ENCODE assay signal across 1 fruit fly cellular context in the genomic region with DNA sequence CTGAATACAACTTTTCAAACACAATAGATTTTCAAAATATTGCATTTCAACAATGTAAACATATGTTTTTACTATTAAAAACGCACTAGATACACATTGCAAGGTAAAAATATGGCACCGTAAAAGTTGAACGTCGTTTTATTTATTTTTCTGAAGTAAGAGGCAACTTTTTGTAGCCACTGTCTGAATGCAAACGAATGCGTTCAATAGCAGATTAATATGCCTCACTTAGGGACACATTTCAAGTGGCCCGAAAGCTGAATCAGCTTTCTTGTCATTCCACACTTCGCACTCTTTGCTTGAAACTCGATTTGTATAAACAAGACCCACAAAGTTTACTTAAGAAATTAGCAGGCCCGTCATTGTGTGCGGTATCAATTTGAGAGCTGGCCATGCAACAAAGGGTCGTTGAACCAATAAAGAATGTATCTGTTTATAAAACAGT.
TF ChIP-seq lines count a peak whose summit lies in the region.

No protein-coding gene starts in this region.

TF ChIP-seq in whole organism, embryonic, 481 proteins besides CTCF, POLR2A, EP300 and RAD21 (continued from another document):
- no peak for TF ChIP-seq bcd (GFP tag; optimal IDR thresholded peaks at IDR 0.05; lab: Kevin White, UChicago)
- no peak for TF ChIP-seq Trl (optimal IDR thresholded peaks at IDR 0.05; lab: Kevin White, UChicago)
- peak; percentile 38 for TF ChIP-seq Trl (GFP tag; optimal IDR thresholded peaks at IDR 0.05; lab: Kevin White, UChicago)
- peak; percentile 25 for TF ChIP-seq sqz (GFP tag; optimal IDR thresholded peaks at IDR 0.05; lab: Kevin White, UChicago)
- TF ChIP-seq CG7963 (GFP tag; IDR thresholded peaks at IDR 0.05; lab: Robert Waterston, UW; ENCODE audit: partially characterized antibody): no peak
- no peak for TF ChIP-seq mam (GFP tag; optimal IDR thresholded peaks at IDR 0.05; lab: Kevin White, UChicago)
- TF ChIP-seq bigmax (GFP tag; optimal IDR thresholded peaks at IDR 0.05; lab: Kevin White, UChicago): no peak
- no peak for TF ChIP-seq MBD-R2 (GFP tag; IDR thresholded peaks at IDR 0.05; lab: Robert Waterston, UW)
- TF ChIP-seq CG11504 (tag; optimal IDR thresholded peaks at IDR 0.05; lab: Kevin White, UChicago): no peak
- no peak for TF ChIP-seq pnt (GFP tag; optimal IDR thresholded peaks at IDR 0.05; lab: Kevin White, UChicago)
- TF ChIP-seq Nf-YC (tag; optimal IDR thresholded peaks at IDR 0.05; lab: Kevin White, UChicago): peak; percentile 64
- TF ChIP-seq CG7745 (tag; optimal IDR thresholded peaks at IDR 0.05; lab: Kevin White, UChicago): peak; percentile 17
- TF ChIP-seq CG9609 (GFP tag; optimal IDR thresholded peaks at IDR 0.05; lab: Kevin White, UChicago): no peak
- TF ChIP-seq fd64A (GFP tag; optimal IDR thresholded peaks at IDR 0.05; lab: Kevin White, UChicago): peak; percentile 89
- TF ChIP-seq lab (GFP tag; optimal IDR thresholded peaks at IDR 0.05; lab: Kevin White, UChicago): no peak
- no peak for TF ChIP-seq so (GFP tag; IDR thresholded peaks at IDR 0.05; lab: Robert Waterston, UW)
- peak; percentile 68 for TF ChIP-seq CG6813 (GFP tag; optimal IDR thresholded peaks at IDR 0.05; lab: Kevin White, UChicago)
- no peak for TF ChIP-seq CG7928 (GFP tag; optimal IDR thresholded peaks at IDR 0.05; lab: Kevin White, UChicago)
- TF ChIP-seq CG2712 (tag; optimal IDR thresholded peaks at IDR 0.05; lab: Kevin White, UChicago): no peak
- TF ChIP-seq CG2202 (tag; optimal IDR thresholded peaks at IDR 0.05; lab: Kevin White, UChicago): peak; percentile 24
- no peak for TF ChIP-seq exex (tag; optimal IDR thresholded peaks at IDR 0.05; lab: Kevin White, UChicago)
- no peak for TF ChIP-seq ap (GFP tag; IDR thresholded peaks at IDR 0.05; lab: Robert Waterston, UW)
- no peak for TF ChIP-seq Hey (tag; optimal IDR thresholded peaks at IDR 0.05; lab: Kevin White, UChicago)
- no peak for TF ChIP-seq CG2889 (GFP tag; IDR thresholded peaks at IDR 0.05; lab: Robert Waterston, UW)
- TF ChIP-seq tup (GFP tag; optimal IDR thresholded peaks at IDR 0.05; lab: Kevin White, UChicago): no peak
- no peak for TF ChIP-seq slp2 (GFP tag; optimal IDR thresholded peaks at IDR 0.05; lab: Kevin White, UChicago)
- TF ChIP-seq BtbVII (GFP tag; optimal IDR thresholded peaks at IDR 0.05; lab: Kevin White, UChicago): peak; percentile 61
- TF ChIP-seq CG14014 (GFP tag; IDR thresholded peaks at IDR 0.05; lab: Robert Waterston, UW): no peak
- no peak for TF ChIP-seq CkIIα-i1 (GFP tag; IDR thresholded peaks at IDR 0.05; lab: Robert Waterston, UW)
- TF ChIP-seq CG6854 (GFP tag; optimal IDR thresholded peaks at IDR 0.05; lab: Kevin White, UChicago): peak; percentile 54
- no peak for TF ChIP-seq insv (GFP tag; optimal IDR thresholded peaks at IDR 0.05; lab: Kevin White, UChicago)
- peak; percentile 77 for TF ChIP-seq Vsx1 (GFP tag; optimal IDR thresholded peaks at IDR 0.05; lab: Kevin White, UChicago)
- TF ChIP-seq CG9727 (GFP tag; optimal IDR thresholded peaks at IDR 0.05; lab: Kevin White, UChicago): peak; percentile 20
- peak; percentile 15 for TF ChIP-seq Camta (GFP tag; optimal IDR thresholded peaks at IDR 0.05; lab: Kevin White, UChicago)
- TF ChIP-seq Doc3 (GFP tag; IDR thresholded peaks at IDR 0.05; lab: Robert Waterston, UW; ENCODE audit: partially characterized antibody): no peak
- peak; percentile 23 for TF ChIP-seq CG8089 (GFP tag; optimal IDR thresholded peaks at IDR 0.05; lab: Kevin White, UChicago)
- peak; percentile 27 for TF ChIP-seq lbe (GFP tag; optimal IDR thresholded peaks at IDR 0.05; lab: Kevin White, UChicago)
- TF ChIP-seq CG2116 (GFP tag; optimal IDR thresholded peaks at IDR 0.05; lab: Kevin White, UChicago): peak; percentile 33
- peak; percentile 27 for TF ChIP-seq bab2 (GFP tag; optimal IDR thresholded peaks at IDR 0.05; lab: Kevin White, UChicago)
- TF ChIP-seq pum (GFP tag; optimal IDR thresholded peaks at IDR 0.05; lab: Kevin White, UChicago): no peak
- no peak for TF ChIP-seq cad (GFP tag; optimal IDR thresholded peaks at IDR 0.05; lab: Kevin White, UChicago)
- no peak for TF ChIP-seq CG11560 (tag; IDR thresholded peaks at IDR 0.05; lab: Robert Waterston, UW)
- no peak for TF ChIP-seq NC2α (GFP tag; optimal IDR thresholded peaks at IDR 0.05; lab: Kevin White, UChicago)
- no peak for TF ChIP-seq aop (GFP tag; IDR thresholded peaks at IDR 0.05; lab: Robert Waterston, UW)
- TF ChIP-seq ci (GFP tag; IDR thresholded peaks at IDR 0.05; lab: Robert Waterston, UW): no peak
- no peak for TF ChIP-seq tio (GFP tag; optimal IDR thresholded peaks at IDR 0.05; lab: Kevin White, UChicago)
- TF ChIP-seq CG12219 (GFP tag; optimal IDR thresholded peaks at IDR 0.05; lab: Kevin White, UChicago): peak; percentile 56
- no peak for TF ChIP-seq E2f2 (GFP tag; IDR thresholded peaks at IDR 0.05; lab: Robert Waterston, UW)
- TF ChIP-seq CG16863 (GFP tag; optimal IDR thresholded peaks at IDR 0.05; lab: Kevin White, UChicago): no peak
- no peak for TF ChIP-seq Dip3 (GFP tag; optimal IDR thresholded peaks at IDR 0.05; lab: Kevin White, UChicago)
- no peak for TF ChIP-seq ken (GFP tag; IDR thresholded peaks at IDR 0.05; lab: Robert Waterston, UW)
- peak; percentile 73 for TF ChIP-seq nau (GFP tag; optimal IDR thresholded peaks at IDR 0.05; lab: Kevin White, UChicago)
- no peak for TF ChIP-seq Hr51 (GFP tag; optimal IDR thresholded peaks at IDR 0.05; lab: Kevin White, UChicago)
- TF ChIP-seq CG34376 (GFP tag; optimal IDR thresholded peaks at IDR 0.05; lab: Kevin White, UChicago): no peak
- TF ChIP-seq CG12391 (tag; optimal IDR thresholded peaks at IDR 0.05; lab: Kevin White, UChicago): no peak
- no peak for TF ChIP-seq dati (GFP tag; IDR thresholded peaks at IDR 0.05; lab: Robert Waterston, UW)
- no peak for TF ChIP-seq nom (GFP tag; optimal IDR thresholded peaks at IDR 0.05; lab: Kevin White, UChicago)
- TF ChIP-seq CG17359 (tag; optimal IDR thresholded peaks at IDR 0.05; lab: Kevin White, UChicago): peak; percentile 73
- TF ChIP-seq CG7271 (tag; optimal IDR thresholded peaks at IDR 0.05; lab: Kevin White, UChicago): no peak
- TF ChIP-seq Chrac-16 (GFP tag; optimal IDR thresholded peaks at IDR 0.05; lab: Kevin White, UChicago): no peak
- peak; percentile 19 for TF ChIP-seq CG1529 (GFP tag; optimal IDR thresholded peaks at IDR 0.05; lab: Kevin White, UChicago)
- no peak for TF ChIP-seq tna (GFP tag; IDR thresholded peaks at IDR 0.05; lab: Robert Waterston, UW; ENCODE audit: partially characterized antibody)
- peak; percentile 83 for TF ChIP-seq wek (GFP tag; optimal IDR thresholded peaks at IDR 0.05; lab: Kevin White, UChicago)
- TF ChIP-seq ind (GFP tag; optimal IDR thresholded peaks at IDR 0.05; lab: Kevin White, UChicago): no peak
- TF ChIP-seq CG18476 (GFP tag; optimal IDR thresholded peaks at IDR 0.05; lab: Kevin White, UChicago): no peak
- TF ChIP-seq lov (optimal IDR thresholded peaks at IDR 0.05; lab: Kevin White, UChicago): no peak
- TF ChIP-seq lov (GFP tag; IDR thresholded peaks at IDR 0.05; lab: Robert Waterston, UW): no peak
- peak; percentile 51 for TF ChIP-seq CG15011 (GFP tag; optimal IDR thresholded peaks at IDR 0.05; lab: Kevin White, UChicago)
- peak; percentile 83 for TF ChIP-seq sens (GFP tag; lab: Kevin White, UChicago)
- no peak for TF ChIP-seq al (GFP tag; IDR thresholded peaks at IDR 0.05; lab: Robert Waterston, UW)
- no peak for TF ChIP-seq Hmx (GFP tag; optimal IDR thresholded peaks at IDR 0.05; lab: Kevin White, UChicago)
- TF ChIP-seq CG9215 (GFP tag; IDR thresholded peaks at IDR 0.05; lab: Robert Waterston, UW): no peak
- no peak for TF ChIP-seq CG11398 (GFP tag; optimal IDR thresholded peaks at IDR 0.05; lab: Kevin White, UChicago)
- no peak for TF ChIP-seq Scr (GFP tag; IDR thresholded peaks at IDR 0.05; lab: Robert Waterston, UW; ENCODE audit: partially characterized antibody)
- TF ChIP-seq Neu2 (GFP tag; optimal IDR thresholded peaks at IDR 0.05; lab: Kevin White, UChicago; ENCODE audit: borderline replicate concordance): no peak
- TF ChIP-seq CG10654 (GFP tag; optimal IDR thresholded peaks at IDR 0.05; lab: Kevin White, UChicago): peak; percentile 53
- TF ChIP-seq tx (GFP tag; optimal IDR thresholded peaks at IDR 0.05; lab: Kevin White, UChicago): no peak
- no peak for TF ChIP-seq ato (GFP tag; IDR thresholded peaks at IDR 0.05; lab: Robert Waterston, UW; ENCODE audit: partially characterized antibody)
- TF ChIP-seq rib (GFP tag; IDR thresholded peaks at IDR 0.05; lab: Robert Waterston, UW): no peak
- no peak for TF ChIP-seq sob (GFP tag; IDR thresholded peaks at IDR 0.05; lab: Robert Waterston, UW)
- peak; percentile 10 for TF ChIP-seq zfh2 (GFP tag; optimal IDR thresholded peaks at IDR 0.05; lab: Kevin White, UChicago)
- peak; percentile 75 for TF ChIP-seq CG8388 (GFP tag; optimal IDR thresholded peaks at IDR 0.05; lab: Kevin White, UChicago)
- peak in 1 of 2 experiments; percentile 49 for TF ChIP-seq bsh (GFP tag; optimal IDR thresholded peaks at IDR 0.05; lab: Kevin White, UChicago)
- TF ChIP-seq GATAe (GFP tag; conservative IDR thresholded peaks at IDR 0.05; lab: Robert Waterston, UW): no peak
- TF ChIP-seq schlank (tag; optimal IDR thresholded peaks at IDR 0.05; lab: Kevin White, UChicago): peak; percentile 10
- TF ChIP-seq CG12659 (GFP tag; optimal IDR thresholded peaks at IDR 0.05; lab: Kevin White, UChicago): no peak
- no peak for TF ChIP-seq CG13624 (GFP tag; optimal IDR thresholded peaks at IDR 0.05; lab: Kevin White, UChicago)
- TF ChIP-seq Fer3 (tag; optimal IDR thresholded peaks at IDR 0.05; lab: Kevin White, UChicago): peak; percentile 55
- no peak for TF ChIP-seq en (GFP tag; optimal IDR thresholded peaks at IDR 0.05; lab: Kevin White, UChicago)
- TF ChIP-seq p53 (GFP tag; optimal IDR thresholded peaks at IDR 0.05; lab: Kevin White, UChicago): peak; percentile 46
- TF ChIP-seq CG14441 (GFP tag; IDR thresholded peaks at IDR 0.05; lab: Robert Waterston, UW): no peak
- TF ChIP-seq HmgD (GFP tag; optimal IDR thresholded peaks at IDR 0.05; lab: Kevin White, UChicago): no peak
- TF ChIP-seq CG14710 (tag; optimal IDR thresholded peaks at IDR 0.05; lab: Kevin White, UChicago): peak; percentile 11
- no peak for TF ChIP-seq CG12071 (GFP tag; optimal IDR thresholded peaks at IDR 0.05; lab: Kevin White, UChicago)
- no peak for TF ChIP-seq jigr1 (GFP tag; IDR thresholded peaks at IDR 0.05; lab: Robert Waterston, UW)
- peak; percentile 37 for TF ChIP-seq CG10209 (GFP tag; optimal IDR thresholded peaks at IDR 0.05; lab: Kevin White, UChicago)
- no peak for TF ChIP-seq D (optimal IDR thresholded peaks at IDR 0.05; lab: Kevin White, UChicago)
- TF ChIP-seq D (GFP tag; optimal IDR thresholded peaks at IDR 0.05; lab: Kevin White, UChicago): peak; percentile 57
- TF ChIP-seq CG13296 (GFP tag; optimal IDR thresholded peaks at IDR 0.05; lab: Kevin White, UChicago): peak; percentile 69
- no peak for TF ChIP-seq CG9932 (GFP tag; IDR thresholded peaks at IDR 0.05; lab: Robert Waterston, UW)
- TF ChIP-seq CG8924 (tag; optimal IDR thresholded peaks at IDR 0.05; lab: Kevin White, UChicago): no peak
- no peak for TF ChIP-seq Dbx (GFP tag; IDR thresholded peaks at IDR 0.05; lab: Robert Waterston, UW)
- TF ChIP-seq CG12155 (GFP tag; optimal IDR thresholded peaks at IDR 0.05; lab: Kevin White, UChicago): no peak
- TF ChIP-seq pfk (GFP tag; optimal IDR thresholded peaks at IDR 0.05; lab: Kevin White, UChicago): peak; percentile 64
TF ChIP-seq in whole organism, embryonic: peak in this region for 111.
